Worm (Caenorhabditis elegans): ENCODE measurements around the gene srsx-32.

- no peak for TF ChIP-seq B0035.1 (tag; optimal IDR thresholded peaks at IDR 0.05)
- no peak for TF ChIP-seq unc-62 (GFP tag; optimal IDR thresholded peaks at IDR 0.05)
- TF ChIP-seq pbrm-1 (GFP tag; IDR thresholded peaks at IDR 0.05) = no peak
- no peak for TF ChIP-seq snpc-4 (GFP tag; optimal IDR thresholded peaks at IDR 0.05)
- no peak for TF ChIP-seq snpc-4 (tag; optimal IDR thresholded peaks at IDR 0.05)
- no peak for TF ChIP-seq nhr-80 (tag; optimal IDR thresholded peaks at IDR 0.05)
- no peak for TF ChIP-seq athp-1 (tag; optimal IDR thresholded peaks at IDR 0.05)
- no peak for TF ChIP-seq tbp1 (GFP tag; optimal IDR thresholded peaks at IDR 0.05)
- TF ChIP-seq cebp-1 (GFP tag; IDR thresholded peaks at IDR 0.05) = no peak
- no peak for TF ChIP-seq cebp-1 (tag; optimal IDR thresholded peaks at IDR 0.05)
- no peak for TF ChIP-seq lin-35 (GFP tag; optimal IDR thresholded peaks at IDR 0.05)
- TF ChIP-seq ama-1 (optimal IDR thresholded peaks at IDR 0.05) = no peak
- TF ChIP-seq ama-1 (GFP tag; optimal IDR thresholded peaks at IDR 0.05) = no peak
- no peak for TF ChIP-seq nhr-90 (tag; optimal IDR thresholded peaks at IDR 0.05)
- no peak for TF ChIP-seq lir-1 (GFP tag; conservative IDR thresholded peaks at IDR 0.05)
- no peak for TF ChIP-seq mxl-1 (tag; optimal IDR thresholded peaks at IDR 0.05)
These were observed 28.8 kb downstream of the srsx-32 start, which contains the start of gene F20A1.2 for ce11 chrV:7046005-7046404.
